Fruit fly (Drosophila melanogaster): ENCODE data around the gene Idh3b.

Gene Idh3b

DNA sequence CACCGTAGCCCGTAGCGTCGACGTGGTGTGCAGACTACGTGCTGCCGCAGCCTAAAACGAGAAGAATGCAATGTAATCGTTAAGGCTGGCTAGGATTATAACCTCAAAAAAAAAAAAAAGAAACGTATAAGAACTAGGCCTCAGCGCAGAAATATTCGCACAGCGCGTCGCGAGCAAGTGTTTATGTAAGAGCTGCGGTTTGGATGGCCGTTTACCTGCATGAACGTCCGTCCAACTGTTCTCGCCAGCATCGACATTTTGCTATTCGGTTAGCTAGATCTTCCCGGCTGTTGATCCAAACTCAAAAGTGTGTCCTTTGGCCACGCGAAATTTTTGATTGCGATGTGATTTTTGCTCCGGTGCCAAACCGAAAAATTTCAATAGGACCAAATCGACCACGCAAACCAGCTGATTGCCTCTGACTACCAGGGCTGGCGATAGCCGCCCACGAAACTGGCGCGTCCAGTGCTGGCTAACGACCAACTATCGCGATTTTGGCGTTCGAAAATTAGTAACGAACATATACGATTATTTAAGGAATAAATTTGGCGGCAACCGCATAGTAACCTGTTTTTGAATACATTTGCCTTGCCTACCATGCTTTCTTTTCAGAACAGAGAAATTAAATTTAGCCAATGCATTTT is at the start of gene Idh3b (continued):
- no peak for TF ChIP-seq Blimp-1 (GFP tag; optimal IDR thresholded peaks at IDR 0.05)
- TF ChIP-seq CG6808 (GFP tag; optimal IDR thresholded peaks at IDR 0.05): no peak
- no peak for TF ChIP-seq pdm3 (GFP tag; optimal IDR thresholded peaks at IDR 0.05)
- TF ChIP-seq CG3919 (GFP tag; optimal IDR thresholded peaks at IDR 0.05): no peak
- peak; percentile 10 for TF ChIP-seq CG10631 (GFP tag; optimal IDR thresholded peaks at IDR 0.05)
- TF ChIP-seq Gug (GFP tag; IDR thresholded peaks at IDR 0.05): no peak
- peak; percentile 46 for TF ChIP-seq CG3032 (tag; optimal IDR thresholded peaks at IDR 0.05)
- TF ChIP-seq fkh (GFP tag; optimal IDR thresholded peaks at IDR 0.05): no peak

DNA sequence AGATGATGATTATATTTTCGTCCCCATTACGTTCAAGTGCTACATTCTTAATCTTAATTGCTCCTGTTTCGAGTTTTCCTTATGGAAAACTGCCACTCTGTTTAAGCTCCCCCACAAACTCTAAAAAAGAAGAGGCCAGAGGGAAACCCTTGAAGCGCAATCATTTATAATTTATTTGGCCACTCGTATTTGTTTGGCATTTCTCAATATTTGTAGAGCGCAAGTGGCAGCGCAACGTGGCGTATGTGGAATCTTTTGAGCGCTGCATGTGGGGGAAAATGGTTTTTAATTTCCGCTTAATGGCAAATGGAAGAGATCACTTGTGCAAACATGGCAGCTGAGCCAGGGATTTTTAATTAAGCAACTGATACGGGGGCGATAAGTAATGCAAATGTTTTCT is 48.1 kb upstream of the Idh3b start:
- no peak for TF ChIP-seq Eip75B (GFP tag; optimal IDR thresholded peaks at IDR 0.05)
- TF ChIP-seq esn (GFP tag; optimal IDR thresholded peaks at IDR 0.05): peak; percentile 1
- TF ChIP-seq fkh (GFP tag; optimal IDR thresholded peaks at IDR 0.05): peak; percentile 16
- peak; percentile 51 for TF ChIP-seq svp (GFP tag)
- TF ChIP-seq salr (GFP tag; optimal IDR thresholded peaks at IDR 0.05): no peak
- no peak for TF ChIP-seq eg (GFP tag; IDR thresholded peaks at IDR 0.05)
- TF ChIP-seq dsx (GFP tag; optimal IDR thresholded peaks at IDR 0.05; ENCODE audit: poor library complexity, severe bottlenecking): no peak
- TF ChIP-seq CG6808 (GFP tag; optimal IDR thresholded peaks at IDR 0.05): no peak
- TF ChIP-seq topi (GFP tag; optimal IDR thresholded peaks at IDR 0.05): no peak

- TF ChIP-seq CG9139 (GFP tag; optimal IDR thresholded peaks at IDR 0.05) (peak; percentile 35), CG8119 (GFP tag; IDR thresholded peaks at IDR 0.05) (no peak), lz (GFP tag; optimal IDR thresholded peaks at IDR 0.05) (no peak), fkh (GFP tag; optimal IDR thresholded peaks at IDR 0.05) (peak; percentile 59), svp (GFP tag) (peak; percentile 92), CG6163 (GFP tag; IDR thresholded peaks at IDR 0.05) (0 out of 3 replicates have a peak, but pooled peaks have one; percentile 22), CG8632 (GFP tag; optimal IDR thresholded peaks at IDR 0.05) (peak; percentile 13), fd59A (GFP tag; optimal IDR thresholded peaks at IDR 0.05) (no peak), CG6792 (GFP tag; optimal IDR thresholded peaks at IDR 0.05) (no peak), CG16779 (tag; optimal IDR thresholded peaks at IDR 0.05) (no peak), ss (GFP tag; optimal IDR thresholded peaks at IDR 0.05) (peak in 1 of 2 experiments; percentile 38), Eip78C (GFP tag) (peak; percentile 47), cyc (GFP tag; optimal IDR thresholded peaks at IDR 0.05) (no peak)
Observed at dm6 chr3R:22066440-22066839, 47.3 kb upstream of the Idh3b start.

DNA sequence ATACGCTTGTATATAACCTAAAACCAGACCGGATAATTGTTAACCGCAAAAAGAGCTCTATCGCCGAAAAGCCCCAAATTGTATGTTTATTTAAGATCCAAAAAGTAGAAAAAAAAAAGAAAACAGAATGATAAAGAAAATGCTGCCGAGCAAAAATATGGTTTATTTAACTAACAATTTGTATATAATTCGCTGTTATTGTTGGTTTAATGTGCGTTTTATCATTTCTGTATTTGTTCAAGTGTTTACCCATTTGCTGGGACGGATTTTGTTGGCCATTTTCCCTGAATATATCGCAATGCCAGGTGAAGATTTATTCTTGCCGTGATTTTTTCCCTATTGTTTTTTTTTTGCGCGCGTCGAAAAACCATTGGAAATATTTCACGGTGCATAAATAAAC is 37.9 kb upstream of the Idh3b start:
- TF ChIP-seq fd59A (GFP tag; optimal IDR thresholded peaks at IDR 0.05): no peak
- no peak for TF ChIP-seq topi (GFP tag; optimal IDR thresholded peaks at IDR 0.05)
- TF ChIP-seq Sox102F (GFP tag; optimal IDR thresholded peaks at IDR 0.05): peak; percentile 3
- TF ChIP-seq fd85E (GFP tag; optimal IDR thresholded peaks at IDR 0.05): no peak
- TF ChIP-seq Ets21C (GFP tag; optimal IDR thresholded peaks at IDR 0.05): no peak
- no peak for TF ChIP-seq CG34406 (GFP tag; optimal IDR thresholded peaks at IDR 0.05)
- TF ChIP-seq CG6792 (GFP tag; optimal IDR thresholded peaks at IDR 0.05): no peak
- no peak for TF ChIP-seq pdm3 (GFP tag; optimal IDR thresholded peaks at IDR 0.05)
- peak; percentile 70 for TF ChIP-seq fkh (GFP tag; optimal IDR thresholded peaks at IDR 0.05)

DNA sequence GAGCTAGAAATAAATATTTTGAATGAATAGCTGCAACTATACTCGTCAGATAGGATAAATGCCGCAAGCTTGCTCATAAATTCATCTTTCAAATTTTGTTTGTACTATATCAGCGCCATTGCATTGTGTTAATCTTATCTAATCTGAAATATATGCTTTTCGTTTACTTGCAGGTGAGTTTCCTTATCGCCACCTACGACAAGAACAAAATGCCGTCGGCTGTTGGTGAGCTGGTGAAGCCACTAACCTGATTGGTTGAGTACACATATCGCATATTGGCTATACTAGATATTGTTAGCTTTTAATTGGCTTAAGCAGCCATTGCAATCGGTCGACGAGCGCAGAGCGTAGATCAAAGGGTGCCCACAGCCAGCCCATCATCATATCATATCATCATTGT is 34.6 kb upstream of the Idh3b start:
- TF ChIP-seq ss (GFP tag; optimal IDR thresholded peaks at IDR 0.05) (no peak), fkh (GFP tag; optimal IDR thresholded peaks at IDR 0.05) (peak; percentile 30)

- TF ChIP-seq fkh (GFP tag; optimal IDR thresholded peaks at IDR 0.05) (no peak), spab (GFP tag; optimal IDR thresholded peaks at IDR 0.05) (no peak), topi (GFP tag; optimal IDR thresholded peaks at IDR 0.05) (no peak), CG9139 (GFP tag; optimal IDR thresholded peaks at IDR 0.05) (no peak), CG11902 (GFP tag; optimal IDR thresholded peaks at IDR 0.05) (no peak), CG16779 (tag; optimal IDR thresholded peaks at IDR 0.05) (no peak), dsx (GFP tag; optimal IDR thresholded peaks at IDR 0.05; ENCODE audit: poor library complexity, severe bottlenecking) (no peak), Gug (GFP tag; IDR thresholded peaks at IDR 0.05) (no peak), lz (GFP tag; optimal IDR thresholded peaks at IDR 0.05) (no peak)
Observed at dm6 chr3R:22053202-22053601, 34.0 kb upstream of the Idh3b start.
